Fruit fly (Drosophila melanogaster) whole organism, embryonic: ENCODE results near the gene CG6656.
A peak's percentile ranks its signal among the peaks of the same experiment; 100 is the strongest.

Experiments
- Bdp1 ChIP-seq: fragments of 200-800 bp; sonication (Bioruptor generic); optimal IDR thresholded peaks from 3 replicates; lab custom pipeline; 2016; ENCODE audit warnings: missing biosample characterization, missing genetic modification characterization
- BtbVII ChIP-seq: fragments of 200-800 bp; sonication (Bioruptor generic); optimal IDR thresholded peaks from 3 replicates; lab custom pipeline; 2017; ENCODE audit warnings: missing biosample characterization, mild to moderate bottlenecking, missing genetic modification characterization
- CG10267 ChIP-seq: fragments of 200-800 bp; sonication (Bioruptor generic); optimal IDR thresholded peaks from 2 replicates; lab custom pipeline; 2018; ENCODE audit warnings: missing biosample characterization, mild to moderate bottlenecking, missing genetic modification characterization, moderate library complexity
- CG10366 ChIP-seq: fragments of 200-800 bp; sonication (Bioruptor generic); IDR thresholded peaks from 2 replicates; pipeline ENCODE4 v1.3.6; 2022; ENCODE audit warnings: missing biosample characterization, missing genetic modification characterization
- CG11504 ChIP-seq: fragments of 200-800 bp; sonication (Bioruptor generic); optimal IDR thresholded peaks from 3 replicates; lab custom pipeline; 2019; ENCODE audit warnings: missing biosample characterization, mild to moderate bottlenecking, missing genetic modification characterization, moderate library complexity
- CG12104 ChIP-seq: fragments of 200-800 bp; sonication (Bioruptor generic); optimal IDR thresholded peaks from 3 replicates; lab custom pipeline; 2016; ENCODE audit warnings: missing biosample characterization, missing genetic modification characterization
- CG12299 ChIP-seq: fragments of 200-800 bp; sonication (Bioruptor generic); optimal IDR thresholded peaks from 2 replicates; lab custom pipeline; 2018; ENCODE audit warnings: missing biosample characterization, mild to moderate bottlenecking, missing genetic modification characterization
- CG14441 ChIP-seq: fragments of 200-800 bp; sonication (Bioruptor generic); IDR thresholded peaks from 2 replicates; pipeline ENCODE4 v1.3.6; 2022; ENCODE audit warnings: missing biosample characterization, missing genetic modification characterization
- CG15011 ChIP-seq: fragments of 200-800 bp; sonication (Bioruptor generic); optimal IDR thresholded peaks from 3 replicates; lab custom pipeline; 2018; ENCODE audit warnings: missing biosample characterization, mild to moderate bottlenecking, missing genetic modification characterization
- CG15269 ChIP-seq: fragments of 200-800 bp; sonication (Bioruptor generic); optimal IDR thresholded peaks from 2 replicates; lab custom pipeline; 2018; ENCODE audit warnings: missing biosample characterization, mild to moderate bottlenecking, missing genetic modification characterization, moderate library complexity
- CG15479 ChIP-seq: fragments of 200-800 bp; sonication (Bioruptor generic); optimal IDR thresholded peaks from 3 replicates; lab custom pipeline; 2019; ENCODE audit warnings: missing biosample characterization, mild to moderate bottlenecking, missing genetic modification characterization, moderate library complexity
- CG16813 ChIP-seq: fragments of 200-800 bp; sonication (Bioruptor generic); IDR thresholded peaks from 3 replicates; pipeline ENCODE4 v1.3.6; 2022; ENCODE audit warnings: missing biosample characterization, missing genetic modification characterization; ENCODE audit not compliant: partially characterized antibody
- CG1832 ChIP-seq: fragments of 200-800 bp; sonication (Bioruptor generic); optimal IDR thresholded peaks from 2 replicates; lab custom pipeline; 2017; ENCODE audit warnings: missing biosample characterization, mild to moderate bottlenecking, missing genetic modification characterization, inconsistent platforms
- CG3281 ChIP-seq: fragments of 200-800 bp; sonication (Bioruptor generic); optimal IDR thresholded peaks from 3 replicates; lab custom pipeline; 2017; ENCODE audit warnings: missing biosample characterization, mild to moderate bottlenecking, missing genetic modification characterization
- CG3838 ChIP-seq: fragments of 200-800 bp; sonication (Bioruptor generic); optimal IDR thresholded peaks from 3 replicates; lab custom pipeline; 2016; ENCODE audit warnings: missing biosample characterization, missing genetic modification characterization
- CG4360 ChIP-seq: fragments of 200-800 bp; sonication (Bioruptor generic); IDR thresholded peaks from 2 replicates; pipeline ENCODE4 v1.3.6; 2022; ENCODE audit warnings: missing biosample characterization, missing genetic modification characterization
- CG5245 ChIP-seq: fragments of 200-800 bp; sonication (Bioruptor generic); optimal IDR thresholded peaks from 3 replicates; lab custom pipeline; 2016; ENCODE audit warnings: missing biosample characterization, missing genetic modification characterization
- CG5953 ChIP-seq: fragments of 200-800 bp; sonication (Bioruptor generic); IDR thresholded peaks from 2 replicates; pipeline ENCODE4 v1.3.6; 2022; ENCODE audit warnings: missing biosample characterization, missing genetic modification characterization
- CG7928 ChIP-seq: fragments of 200-800 bp; sonication (Bioruptor generic); optimal IDR thresholded peaks from 2 replicates; lab custom pipeline; 2017; ENCODE audit warnings: missing biosample characterization, mild to moderate bottlenecking, missing genetic modification characterization
- CG7963 ChIP-seq: fragments of 200-800 bp; sonication (Bioruptor generic); IDR thresholded peaks from 3 replicates; pipeline ENCODE4 v1.3.6; 2022; ENCODE audit warnings: missing biosample characterization, missing genetic modification characterization; ENCODE audit not compliant: partially characterized antibody
- CG8089 ChIP-seq: fragments of 200-800 bp; sonication (Bioruptor generic); optimal IDR thresholded peaks from 3 replicates; lab custom pipeline; 2016; ENCODE audit warnings: missing biosample characterization, missing genetic modification characterization
- CG9797 ChIP-seq: fragments of 200-800 bp; sonication (Bioruptor generic); optimal IDR thresholded peaks from 3 replicates; lab custom pipeline; 2018; ENCODE audit warnings: missing biosample characterization, mild to moderate bottlenecking, missing genetic modification characterization
- Dp ChIP-seq: fragments of 200-800 bp; sonication (Bioruptor generic); optimal IDR thresholded peaks from 2 replicates; lab custom pipeline; 2018; ENCODE audit warnings: missing biosample characterization, mild to moderate bottlenecking, missing genetic modification characterization, moderate library complexity
- E2f1 ChIP-seq: fragments of 200-800 bp; sonication (Bioruptor generic); IDR thresholded peaks from 2 replicates; pipeline ENCODE4 v1.3.6; 2022; ENCODE audit warnings: missing biosample characterization, missing genetic modification characterization
- Neu2 ChIP-seq: fragments of 200-800 bp; sonication (Bioruptor generic); optimal IDR thresholded peaks from 3 replicates; lab custom pipeline; 2016; ENCODE audit warnings: missing biosample characterization, missing genetic modification characterization, borderline replicate concordance
- Poxn ChIP-seq: fragments of 200-800 bp; sonication (Bioruptor generic); IDR thresholded peaks from 2 replicates; pipeline ENCODE4 v1.3.6; 2022; ENCODE audit warnings: missing biosample characterization, missing genetic modification characterization
- Rx ChIP-seq: fragments of 200-800 bp; sonication (Bioruptor generic); IDR thresholded peaks from 2 replicates; pipeline ENCODE4 v1.3.6; 2022; ENCODE audit warnings: missing biosample characterization, missing genetic modification characterization
- Side ChIP-seq: fragments of 200-800 bp; sonication (Bioruptor generic); optimal IDR thresholded peaks from 2 replicates; lab custom pipeline; 2016; ENCODE audit warnings: missing biosample characterization, missing genetic modification characterization
- Sry-δ ChIP-seq: fragments of 200-800 bp; sonication (Bioruptor generic); optimal IDR thresholded peaks from 2 replicates; lab custom pipeline; 2016; ENCODE audit warnings: missing biosample characterization, missing genetic modification characterization
- Usf ChIP-seq: fragments of 200-800 bp; sonication (Bioruptor generic); optimal IDR thresholded peaks from 2 replicates; lab custom pipeline; 2017; ENCODE audit warnings: missing genotype, missing biosample characterization, missing genetic modification characterization
- bab2 ChIP-seq: fragments of 200-800 bp; sonication (Bioruptor generic); optimal IDR thresholded peaks from 2 replicates; lab custom pipeline; 2016; ENCODE audit warnings: missing biosample characterization, missing genetic modification characterization
- br ChIP-seq: fragments of >200 bp; optimal IDR thresholded peaks from 2 replicates; lab custom pipeline; 2017
- cato ChIP-seq: fragments of 200-800 bp; sonication (Bioruptor generic); optimal IDR thresholded peaks from 2 replicates; lab custom pipeline; 2016; ENCODE audit warnings: missing biosample characterization, missing genetic modification characterization, borderline replicate concordance
- caup ChIP-seq: fragments of 200-800 bp; sonication (Bioruptor generic); optimal IDR thresholded peaks from 3 replicates; lab custom pipeline; 2017; ENCODE audit warnings: missing biosample characterization, mild to moderate bottlenecking, missing genetic modification characterization, moderate library complexity; ENCODE audit not compliant: severe bottlenecking
- chm ChIP-seq: fragments of 200-800 bp; sonication (Bioruptor generic); IDR thresholded peaks from 2 replicates; pipeline ENCODE4 v1.3.6; 2022; ENCODE audit warnings: missing biosample characterization, missing genetic modification characterization
- corto ChIP-seq: fragments of 200-800 bp; sonication (Bioruptor generic); optimal IDR thresholded peaks from 2 replicates; lab custom pipeline; 2016; ENCODE audit warnings: missing biosample characterization, mild to moderate bottlenecking, missing genetic modification characterization, moderate library complexity
- dan ChIP-seq: fragments of 200-800 bp; sonication (Bioruptor generic); IDR thresholded peaks from 2 replicates; pipeline ENCODE4 v1.3.6; 2022; ENCODE audit warnings: missing biosample characterization, missing genetic modification characterization
- fu2 ChIP-seq: fragments of 200-800 bp; sonication (Bioruptor generic); optimal IDR thresholded peaks from 2 replicates; lab custom pipeline; 2016; ENCODE audit warnings: missing biosample characterization, missing genetic modification characterization
- gfzf ChIP-seq: fragments of 200-800 bp; sonication (Bioruptor generic); optimal IDR thresholded peaks from 2 replicates; lab custom pipeline; 2016; ENCODE audit warnings: missing biosample characterization, mild to moderate bottlenecking, missing genetic modification characterization, moderate library complexity
- gro ChIP-seq: fragments of 200-800 bp; sonication (Bioruptor generic); optimal IDR thresholded peaks from 2 replicates; lab custom pipeline; 2016; ENCODE audit warnings: missing biosample characterization, missing genetic modification characterization
- ham ChIP-seq: fragments of 200-800 bp; sonication (Bioruptor generic); IDR thresholded peaks from 2 replicates; pipeline ENCODE4 v1.3.6; 2022; ENCODE audit warnings: missing biosample characterization, missing genetic modification characterization
- hbn ChIP-seq: fragments of 200-800 bp; sonication (Bioruptor generic); IDR thresholded peaks from 2 replicates; pipeline ENCODE4 v1.3.6; 2022; ENCODE audit warnings: missing biosample characterization, missing genetic modification characterization; ENCODE audit not compliant: partially characterized antibody
- jigr1 ChIP-seq: fragments of 200-800 bp; sonication (Bioruptor generic); IDR thresholded peaks from 3 replicates; pipeline ENCODE4 v1.3.6; 2022; ENCODE audit warnings: missing biosample characterization, missing genetic modification characterization
- jing ChIP-seq: fragments of 200-800 bp; sonication (Bioruptor generic); optimal IDR thresholded peaks from 2 replicates; lab custom pipeline; 2018; ENCODE audit warnings: missing biosample characterization, mild to moderate bottlenecking, missing genetic modification characterization
- nerfin-1 ChIP-seq: fragments of 200-800 bp; sonication (Bioruptor generic); optimal IDR thresholded peaks from 3 replicates; lab custom pipeline; 2019; ENCODE audit warnings: missing biosample characterization, mild to moderate bottlenecking, missing genetic modification characterization, moderate library complexity
- prd ChIP-seq, 3 experiments: fragments of >200 bp in 2 of 3; fragments of 200-800 bp in 1 of 3; sonication (Bioruptor generic) in 1 of 3; optimal IDR thresholded peaks in 2 of 3; IDR thresholded peaks in 1 of 3; 2 replicates in 2 of 3; 3 replicates in 1 of 3; pipeline versions ENCODE4 v1.3.6 to Lab custom; 2017 to 2022; ENCODE audit warnings: missing biosample characterization in 1 of 3, missing genetic modification characterization in 1 of 3
- run ChIP-seq: fragments of 200-800 bp; sonication (Bioruptor generic); optimal IDR thresholded peaks from 3 replicates; lab custom pipeline; 2018; ENCODE audit warnings: missing biosample characterization, mild to moderate bottlenecking, missing genetic modification characterization
- sens ChIP-seq: fragments of 200-800 bp; sonication (Bioruptor generic); peaks from one replicate; lab custom pipeline; 2016; ENCODE audit warnings: missing biosample characterization, missing genetic modification characterization
- tin ChIP-seq: fragments of 200-800 bp; sonication (Bioruptor generic); optimal IDR thresholded peaks from 3 replicates; lab custom pipeline; 2016; ENCODE audit warnings: missing biosample characterization, missing genetic modification characterization
- toy ChIP-seq: fragments of 200-800 bp; sonication (Bioruptor generic); IDR thresholded peaks from 2 replicates; pipeline ENCODE4 v1.3.6; 2022; ENCODE audit warnings: missing biosample characterization, missing genetic modification characterization

CG6656 gene

dm6 chr3R:21828040-21828526 is 47.0 kb upstream of the CG6656 start (continued):
- TF ChIP-seq CG3281 (no peak), CG15479 (GFP tag; lab: Kevin White, UChicago) (no peak), bab2 (GFP tag; lab: Kevin White, UChicago) (peak; percentile 81), CG14441 (GFP tag; lab: Robert Waterston, UW) (no peak), CG11504 (tag; lab: Kevin White, UChicago) (peak; percentile 71), run (tag; lab: Kevin White, UChicago) (no peak), br (lab: Kevin White, UChicago) (no peak), jigr1 (peak; percentile 67; the same call in 2 of the 3 replicates), tin (GFP tag; lab: Kevin White, UChicago) (peak; percentile 60), dan (GFP tag; lab: Robert Waterston, UW) (peak; percentile 71; the same call in 1 of the 2 replicates), Sry-δ (GFP tag; lab: Kevin White, UChicago) (peak; percentile 14), gfzf (GFP tag; lab: Kevin White, UChicago) (no peak), caup (GFP tag; lab: Kevin White, UChicago) (no peak), Rx (GFP tag; lab: Robert Waterston, UW) (peak; percentile 61), CG9797 (GFP tag; lab: Kevin White, UChicago) (no peak), Poxn (no peak), CG5953 (0 out of 2 replicates have a peak, but pooled peaks have one; percentile 13), cato (GFP tag; lab: Kevin White, UChicago) (peak; percentile 71), corto (no peak), CG1832 (GFP tag; lab: Kevin White, UChicago) (no peak), CG15011 (no peak), CG4360 (GFP tag; lab: Robert Waterston, UW) (peak; percentile 40), CG3838 (GFP tag; lab: Kevin White, UChicago) (peak; percentile 10), sens (GFP tag; lab: Kevin White, UChicago) (peak; percentile 97), fu2 (GFP tag; lab: Kevin White, UChicago) (no peak), toy (GFP tag; lab: Robert Waterston, UW) (no peak), CG7963 (GFP tag; lab: Robert Waterston, UW) (peak; percentile 47; the same call in 1 of the 3 replicates), hbn (GFP tag; lab: Robert Waterston, UW) (no peak), Bdp1 (GFP tag; lab: Kevin White, UChicago) (peak; percentile 56), ham (GFP tag; lab: Robert Waterston, UW) (no peak), Usf (GFP tag; lab: Kevin White, UChicago) (peak; percentile 60), CG12104 (GFP tag; lab: Kevin White, UChicago) (peak; percentile 43), CG15269 (tag; lab: Kevin White, UChicago) (peak; percentile 44), CG12299 (tag; lab: Kevin White, UChicago) (no peak), CG16813 (GFP tag; lab: Robert Waterston, UW) (0 out of 3 replicates have a peak, but pooled peaks have one; percentile 12), CG7928 (GFP tag; lab: Kevin White, UChicago) (no peak), nerfin-1 (peak; percentile 76), Neu2 (GFP tag; lab: Kevin White, UChicago) (no peak), CG5245 (GFP tag; lab: Kevin White, UChicago) (peak; percentile 50), prd (optimal IDR thresholded peaks at IDR 0.05; lab: Kevin White, UChicago) (no peak), prd (GFP tag; IDR thresholded peaks at IDR 0.05; lab: Robert Waterston, UW) (peak; percentile 79; the same call in 2 of the 3 replicates), BtbVII (GFP tag; lab: Kevin White, UChicago) (no peak), chm (GFP tag; lab: Robert Waterston, UW) (peak; percentile 55; the same call in 1 of the 2 replicates), gro (GFP tag; lab: Kevin White, UChicago) (no peak), CG10267 (peak; percentile 73), Side (GFP tag; lab: Kevin White, UChicago) (peak; percentile 76), E2f1 (GFP tag; lab: Robert Waterston, UW) (peak; percentile 40), jing (GFP tag; lab: Kevin White, UChicago) (peak; percentile 71), CG10366 (peak; percentile 76), CG8089 (peak; percentile 77), Dp (GFP tag; lab: Kevin White, UChicago) (no peak)
